Worm (Caenorhabditis elegans): ENCODE measurements around the gene Y37D8A.3.

ce11 chrIII:12779676-12780337 is 49.4 kb upstream of the Y37D8A.3 start, which contains the start of gene gab-1:
- no peak for TF ChIP-seq ceh-82 (tag; optimal IDR thresholded peaks at IDR 0.05)
- no peak for TF ChIP-seq nhr-237 (tag; optimal IDR thresholded peaks at IDR 0.05)
- no peak for TF ChIP-seq nhr-77 (tag; optimal IDR thresholded peaks at IDR 0.05)
- no peak for TF ChIP-seq unc-55 (GFP tag; optimal IDR thresholded peaks at IDR 0.05)
- no peak for TF ChIP-seq ama-1 (optimal IDR thresholded peaks at IDR 0.05)
- no peak for TF ChIP-seq F13H6.1 (tag; optimal IDR thresholded peaks at IDR 0.05)
- TF ChIP-seq snpc-4 (tag; optimal IDR thresholded peaks at IDR 0.05), result no peak
- TF ChIP-seq unc-62 (GFP tag; optimal IDR thresholded peaks at IDR 0.05), result no peak
- TF ChIP-seq ZK546.5 (tag; optimal IDR thresholded peaks at IDR 0.05), result no peak
- no peak for TF ChIP-seq zag-1 (tag; optimal IDR thresholded peaks at IDR 0.05)
- no peak for TF ChIP-seq lin-39 (tag; optimal IDR thresholded peaks at IDR 0.05)
- TF ChIP-seq sma-3 (GFP tag; optimal IDR thresholded peaks at IDR 0.05), result no peak
- TF ChIP-seq aly-2 (tag; optimal IDR thresholded peaks at IDR 0.05), result no peak
